Worm (Caenorhabditis elegans): ENCODE results near the gene slc-17.2.

The slc-17.2 gene

DNA sequence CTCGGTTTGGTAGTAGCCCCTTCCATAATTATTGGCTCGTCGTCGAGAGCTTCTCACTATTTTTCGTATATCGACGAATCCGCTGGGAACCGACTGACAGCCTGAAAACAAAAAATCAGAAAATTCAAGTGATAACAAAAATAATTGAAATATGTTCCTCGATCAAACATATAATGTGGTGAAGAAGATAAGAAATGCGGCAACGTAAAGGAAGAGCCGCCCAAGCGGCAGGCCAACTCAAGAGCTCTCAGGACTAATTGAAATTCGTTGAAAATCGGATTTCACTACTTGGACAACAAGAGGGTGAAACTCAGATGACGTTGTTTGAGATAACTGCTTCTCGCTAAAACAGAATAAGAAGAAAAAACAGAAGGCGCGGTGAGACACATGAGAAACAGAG is at the start of gene slc-17.2:
Gene slc-17.2, minus strand, starts transcription at position 101 of the 400 bp plus-strand sequence.
- TF ChIP-seq npax-4 (tag; optimal IDR thresholded peaks at IDR 0.05) (no peak), nfya-1 (tag; optimal IDR thresholded peaks at IDR 0.05) (no peak), zip-5 (tag; optimal IDR thresholded peaks at IDR 0.05) (no peak), ttx-3 (tag; optimal IDR thresholded peaks at IDR 0.05) (no peak), K02D7.2 (tag; optimal IDR thresholded peaks at IDR 0.05) (no peak), elt-4 (tag; optimal IDR thresholded peaks at IDR 0.05) (no peak), F13H6.1 (tag; optimal IDR thresholded peaks at IDR 0.05) (no peak), ets-4 (tag; optimal IDR thresholded peaks at IDR 0.05) (no peak), fkh-10 (GFP tag; optimal IDR thresholded peaks at IDR 0.05) (no peak), K09A11.1 (tag; optimal IDR thresholded peaks at IDR 0.05; ENCODE audit: insufficient read depth) (no peak), tbx-2 (tag; optimal IDR thresholded peaks at IDR 0.05) (no peak), hlh-30 (tag; optimal IDR thresholded peaks at IDR 0.05; ENCODE audit: insufficient read depth) (no peak), hlh-8 (tag; optimal IDR thresholded peaks at IDR 0.05) (no peak), eyg-1 (tag; optimal IDR thresholded peaks at IDR 0.05) (no peak), pros-1 (tag; optimal IDR thresholded peaks at IDR 0.05) (no peak)

DNA sequence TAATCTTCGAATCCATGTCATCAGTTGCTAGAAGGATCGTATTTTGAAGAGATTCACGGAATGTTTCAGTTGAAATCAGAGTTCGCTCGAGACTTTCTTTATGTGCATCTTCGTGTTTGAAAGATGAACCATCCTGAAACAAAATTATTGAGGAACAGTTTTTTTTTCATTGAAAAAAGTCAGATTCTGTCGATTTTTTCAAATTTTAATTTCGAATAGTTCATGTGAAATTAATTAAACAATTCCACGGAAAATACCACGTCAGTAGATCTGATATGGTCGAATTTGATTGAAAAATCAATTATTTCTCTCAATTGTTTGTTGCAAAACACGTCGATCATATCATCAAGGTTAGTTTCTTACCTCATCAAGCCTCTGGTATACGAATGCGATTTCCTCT is 49.5 kb upstream of the slc-17.2 start, which contains the start of gene F54C8.1:
Gene F54C8.1, plus strand, starts transcription at position 301 of the 400 bp plus-strand sequence.
- no peak for TF ChIP-seq unc-42 (tag; optimal IDR thresholded peaks at IDR 0.05)
- TF ChIP-seq sdc-2 (tag; optimal IDR thresholded peaks at IDR 0.05), result no peak
- no peak for TF ChIP-seq ceh-45 (GFP tag; IDR thresholded peaks at IDR 0.05)
- TF ChIP-seq ets-4 (tag; optimal IDR thresholded peaks at IDR 0.05), result no peak
- no peak for TF ChIP-seq elt-4 (tag; optimal IDR thresholded peaks at IDR 0.05)
- no peak for TF ChIP-seq hlh-13 (GFP tag; optimal IDR thresholded peaks at IDR 0.05)
- TF ChIP-seq pax-1 (tag; optimal IDR thresholded peaks at IDR 0.05), result no peak
- no peak for TF ChIP-seq madf-2 (tag; optimal IDR thresholded peaks at IDR 0.05)
- no peak for TF ChIP-seq tbx-2 (tag; optimal IDR thresholded peaks at IDR 0.05)

DNA sequence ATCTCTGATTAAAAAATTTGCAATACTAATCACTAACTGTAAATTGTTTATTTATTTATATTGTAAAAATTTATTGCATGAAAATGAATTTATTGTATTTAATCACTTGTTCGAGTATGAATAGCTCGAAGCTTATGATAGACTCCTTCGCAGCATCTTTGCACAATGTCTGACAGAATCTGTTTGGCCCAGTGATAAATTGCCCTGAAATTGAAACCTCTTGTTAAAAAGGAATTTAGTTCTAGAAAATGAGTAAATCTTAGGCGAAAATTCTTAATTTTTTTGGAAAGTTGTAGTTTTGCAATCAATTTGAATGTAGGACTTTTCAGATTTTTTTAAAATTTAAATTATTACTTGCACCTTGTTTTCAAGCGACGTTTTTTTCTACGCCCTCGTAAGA is 45.1 kb upstream of the slc-17.2 start:
- TF ChIP-seq pros-1 (tag; optimal IDR thresholded peaks at IDR 0.05) (no peak), C08G9.2 (tag; optimal IDR thresholded peaks at IDR 0.05) (no peak), ceh-2 (tag; optimal IDR thresholded peaks at IDR 0.05) (no peak)

DNA sequence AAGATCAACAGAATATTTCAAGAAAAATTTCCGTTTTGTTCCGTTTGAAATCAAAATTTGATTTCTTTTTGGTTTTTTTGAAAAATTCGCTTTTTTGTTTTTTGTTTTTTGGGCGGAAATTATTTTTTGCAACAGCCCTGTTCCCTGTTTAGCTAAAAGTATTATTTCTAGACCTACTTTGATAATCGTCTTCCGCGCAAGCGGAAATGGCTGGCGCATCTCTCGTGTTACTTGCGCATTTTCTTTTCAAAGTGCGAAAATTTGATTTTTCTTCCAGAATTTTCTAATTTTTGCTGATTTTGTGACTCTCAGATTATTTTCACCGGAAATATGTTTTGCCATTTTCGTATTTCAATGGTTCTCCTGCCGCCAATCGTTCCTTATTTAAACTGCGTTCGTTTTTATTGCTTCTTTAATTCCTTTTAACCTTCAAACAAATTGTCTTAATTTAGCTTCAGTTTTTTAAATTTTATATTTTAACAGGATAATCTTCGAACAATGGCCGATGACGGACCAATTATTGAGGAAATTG is 43.7 kb upstream of the slc-17.2 start, which contains the start of gene cpar-1:
Gene cpar-1, plus strand, starts transcription at position 482 of the 532 bp plus-strand sequence.
- no peak for TF ChIP-seq ceh-2 (tag; optimal IDR thresholded peaks at IDR 0.05)

DNA sequence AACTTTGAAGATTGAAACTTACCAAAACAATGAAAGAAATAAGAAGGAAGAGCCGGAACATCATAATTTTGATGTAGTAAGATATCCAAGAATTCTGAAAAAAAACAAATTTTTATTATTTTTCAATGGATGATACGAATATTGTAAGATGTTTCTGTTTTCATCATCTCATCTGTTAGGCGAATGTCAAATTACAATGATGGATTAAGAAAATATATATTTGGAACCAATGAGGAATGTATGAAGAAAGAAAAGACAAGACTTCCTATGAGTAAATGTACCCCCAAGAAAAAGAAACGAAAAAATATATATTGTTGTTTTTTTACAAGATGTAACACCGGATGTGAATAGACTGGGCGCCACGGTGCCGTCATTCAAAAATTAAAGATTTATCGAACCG is 36.4 kb upstream of the slc-17.2 start, which contains the start of gene T26G10.5:
Gene T26G10.5, minus strand, starts transcription at position 101 of the 400 bp plus-strand sequence.
- TF ChIP-seq T23F11.4 (GFP tag; optimal IDR thresholded peaks at IDR 0.05) (no peak), hlh-13 (GFP tag; optimal IDR thresholded peaks at IDR 0.05) (no peak), gmeb-2 (tag; optimal IDR thresholded peaks at IDR 0.05) (no peak), ref-2 (tag; optimal IDR thresholded peaks at IDR 0.05) (no peak), fkh-10 (GFP tag; optimal IDR thresholded peaks at IDR 0.05) (no peak), ceh-2 (tag; optimal IDR thresholded peaks at IDR 0.05) (no peak), ceh-18 (tag; optimal IDR thresholded peaks at IDR 0.05) (no peak), K02D7.2 (tag; optimal IDR thresholded peaks at IDR 0.05) (no peak), elt-2 (tag; optimal IDR thresholded peaks at IDR 0.05) (no peak), ceh-48 (tag; optimal IDR thresholded peaks at IDR 0.05) (no peak), tbx-7 (tag; optimal IDR thresholded peaks at IDR 0.05) (no peak), sox-2 (GFP tag; IDR thresholded peaks at IDR 0.05) (no peak), tbx-2 (tag; optimal IDR thresholded peaks at IDR 0.05) (no peak), ceh-45 (GFP tag; IDR thresholded peaks at IDR 0.05) (no peak), ceh-30 (tag; optimal IDR thresholded peaks at IDR 0.05) (no peak), hlh-30 (tag; optimal IDR thresholded peaks at IDR 0.05; ENCODE audit: insufficient read depth) (no peak), unc-86 (tag; optimal IDR thresholded peaks at IDR 0.05) (no peak)

Data from whole organism, late embryonic.